Fruit fly (Drosophila melanogaster): ENCODE results near the gene CG46320.

DNA sequence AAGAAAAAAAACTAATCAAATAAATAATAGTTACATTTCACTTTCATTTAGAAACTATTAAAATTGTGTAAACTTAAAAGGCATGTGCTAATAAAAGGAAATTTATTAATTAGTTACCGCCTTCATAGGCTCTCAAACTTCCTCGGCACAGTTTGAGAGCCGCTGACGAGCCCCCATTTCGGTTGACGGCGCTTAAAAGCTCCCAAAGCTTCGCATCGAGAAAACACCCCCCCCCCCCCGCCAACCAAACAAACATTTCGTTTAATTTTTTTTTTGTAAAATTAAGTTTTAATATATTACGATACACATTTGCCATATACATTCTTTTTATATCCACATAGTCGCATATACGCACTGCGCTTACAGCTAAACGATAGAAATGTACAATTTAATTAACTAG lies 133.4 kb downstream of the CG46320 start:
- no peak for TF ChIP-seq bab1 (GFP tag; optimal IDR thresholded peaks at IDR 0.05)
- TF ChIP-seq cnc (optimal IDR thresholded peaks at IDR 0.05): no peak
- no peak for TF ChIP-seq cic (GFP tag; optimal IDR thresholded peaks at IDR 0.05)
- TF ChIP-seq ovo (GFP tag; optimal IDR thresholded peaks at IDR 0.05): no peak
- TF ChIP-seq Hr96 (GFP tag; optimal IDR thresholded peaks at IDR 0.05): no peak
- TF ChIP-seq toe (GFP tag; optimal IDR thresholded peaks at IDR 0.05): no peak
- no peak for TF ChIP-seq tj (GFP tag; optimal IDR thresholded peaks at IDR 0.05)
- TF ChIP-seq CG7101 (tag; optimal IDR thresholded peaks at IDR 0.05): no peak
- TF ChIP-seq pad (GFP tag; optimal IDR thresholded peaks at IDR 0.05): no peak
- no peak for TF ChIP-seq CG7045 (GFP tag; optimal IDR thresholded peaks at IDR 0.05)
- TF ChIP-seq CG33017 (tag; optimal IDR thresholded peaks at IDR 0.05): no peak
- TF ChIP-seq CG14711 (tag; optimal IDR thresholded peaks at IDR 0.05): no peak

All from whole organism, adult.